Fruit fly (Drosophila melanogaster) whole organism, embryonic: ENCODE data around the gene Datp.
A peak's percentile ranks its signal among the peaks of the same experiment; 100 is the strongest.

Experiments used
- Adf1 ChIP-seq: fragments of 200-800 bp; sonication (Bioruptor generic); IDR thresholded peaks from 2 replicates; pipeline ENCODE4 v1.3.6; 2022; ENCODE audit warnings: missing biosample characterization, missing genetic modification characterization
- B-H2 ChIP-seq: fragments of 200-800 bp; sonication (Bioruptor generic); optimal IDR thresholded peaks from 2 replicates; lab custom pipeline; 2018; ENCODE audit warnings: missing biosample characterization, mild to moderate bottlenecking, missing genetic modification characterization
- CG10543 ChIP-seq: fragments of 200-800 bp; sonication (Bioruptor generic); optimal IDR thresholded peaks from 3 replicates; lab custom pipeline; 2017; ENCODE audit warnings: missing biosample characterization, mild to moderate bottlenecking, missing genetic modification characterization, moderate library complexity
- CG14441 ChIP-seq: fragments of 200-800 bp; sonication (Bioruptor generic); IDR thresholded peaks from 2 replicates; pipeline ENCODE4 v1.3.6; 2022; ENCODE audit warnings: missing biosample characterization, missing genetic modification characterization
- CG14667 ChIP-seq: fragments of 200-800 bp; sonication (Bioruptor generic); IDR thresholded peaks from 2 replicates; pipeline ENCODE4 v1.3.6; 2022; ENCODE audit warnings: missing biosample characterization, missing genetic modification characterization
- CG14965 ChIP-seq: fragments of 200-800 bp; sonication (Bioruptor generic); optimal IDR thresholded peaks from 2 replicates; lab custom pipeline; 2016; ENCODE audit warnings: missing biosample characterization, missing genetic modification characterization, borderline replicate concordance
- CG16813 ChIP-seq: fragments of 200-800 bp; sonication (Bioruptor generic); IDR thresholded peaks from 3 replicates; pipeline ENCODE4 v1.3.6; 2022; ENCODE audit warnings: missing biosample characterization, missing genetic modification characterization; ENCODE audit not compliant: partially characterized antibody
- CG16863 ChIP-seq: fragments of 200-800 bp; sonication (Bioruptor generic); optimal IDR thresholded peaks from 3 replicates; lab custom pipeline; 2016; ENCODE audit warnings: missing biosample characterization, missing genetic modification characterization
- CG32532 ChIP-seq: fragments of 200-800 bp; sonication (Bioruptor generic); IDR thresholded peaks from 2 replicates; pipeline ENCODE4 v1.3.6; 2022; ENCODE audit warnings: missing biosample characterization, missing genetic modification characterization
- CG33557 ChIP-seq: fragments of 200-800 bp; sonication (Bioruptor generic); optimal IDR thresholded peaks from 2 replicates; lab custom pipeline; 2019; ENCODE audit warnings: missing biosample characterization, mild to moderate bottlenecking, missing genetic modification characterization, moderate library complexity
- CG4404 ChIP-seq: fragments of 200-800 bp; sonication (Bioruptor generic); IDR thresholded peaks from 2 replicates; pipeline ENCODE4 v1.3.6; 2022; ENCODE audit warnings: missing biosample characterization, missing genetic modification characterization
- CG5180 ChIP-seq: fragments of 200-800 bp; sonication (Bioruptor generic); optimal IDR thresholded peaks from 3 replicates; lab custom pipeline; 2017; ENCODE audit warnings: missing biosample characterization, missing genetic modification characterization, mild to moderate bottlenecking, moderate library complexity, missing genetic modification reagents
- CG6272 ChIP-seq: fragments of 200-800 bp; sonication (Bioruptor generic); IDR thresholded peaks from 2 replicates; pipeline ENCODE4 v1.3.6; 2022; ENCODE audit warnings: missing biosample characterization, missing genetic modification characterization
- CG6765 ChIP-seq: fragments of 200-800 bp; sonication (Bioruptor generic); optimal IDR thresholded peaks from 3 replicates; lab custom pipeline; 2017; ENCODE audit warnings: missing biosample characterization, mild to moderate bottlenecking, missing genetic modification characterization
- CG7271 ChIP-seq: fragments of 200-800 bp; sonication (Bioruptor generic); optimal IDR thresholded peaks from 2 replicates; lab custom pipeline; 2018; ENCODE audit warnings: missing biosample characterization, mild to moderate bottlenecking, missing genetic modification characterization, moderate library complexity
- CG7556 ChIP-seq: fragments of 200-800 bp; sonication (Bioruptor generic); optimal IDR thresholded peaks from 2 replicates; lab custom pipeline; 2017; ENCODE audit warnings: missing biosample characterization, mild to moderate bottlenecking, missing genetic modification characterization
- CG7786 ChIP-seq: fragments of 200-800 bp; sonication (Bioruptor generic); optimal IDR thresholded peaks from 2 replicates; lab custom pipeline; 2016; ENCODE audit warnings: missing biosample characterization, missing genetic modification characterization
- CHES-1-like ChIP-seq: fragments of 200-800 bp; sonication (Bioruptor generic); optimal IDR thresholded peaks from 2 replicates; lab custom pipeline; 2016; ENCODE audit warnings: missing biosample characterization, missing genetic modification characterization
- D19B ChIP-seq: fragments of 200-800 bp; sonication (Bioruptor generic); optimal IDR thresholded peaks from 2 replicates; lab custom pipeline; 2017; ENCODE audit warnings: missing biosample characterization, mild to moderate bottlenecking, missing genetic modification characterization
- Drgx ChIP-seq: fragments of 200-800 bp; sonication (Bioruptor generic); IDR thresholded peaks from 2 replicates; pipeline ENCODE4 v1.3.6; 2022; ENCODE audit warnings: missing biosample characterization, missing genetic modification characterization
- Ets65A ChIP-seq: fragments of 200-800 bp; sonication (Bioruptor generic); peaks from one replicate; lab custom pipeline; 2016; ENCODE audit warnings: missing biosample characterization, missing genetic modification characterization
- Gsc ChIP-seq: fragments of 200-800 bp; sonication (Bioruptor generic); IDR thresholded peaks from 2 replicates; pipeline ENCODE4 v1.3.6; 2022; ENCODE audit warnings: missing biosample characterization, missing genetic modification characterization
- HHEX ChIP-seq: fragments of 200-800 bp; sonication (Bioruptor generic); optimal IDR thresholded peaks from 3 replicates; lab custom pipeline; 2017; ENCODE audit warnings: missing biosample characterization, mild to moderate bottlenecking, missing genetic modification characterization, missing genetic modification reagents
- Hr39 ChIP-seq: fragments of >200 bp; optimal IDR thresholded peaks from 2 replicates; lab custom pipeline; 2017
- Max ChIP-seq: fragments of 200-800 bp; sonication (Bioruptor generic); optimal IDR thresholded peaks from 2 replicates; lab custom pipeline; 2016; ENCODE audit warnings: missing biosample characterization, mild to moderate bottlenecking, missing genetic modification characterization
- Med ChIP-seq: fragments of 200-800 bp; sonication (Bioruptor generic); peaks from one replicate; lab custom pipeline; 2016; ENCODE audit warnings: missing biosample characterization, missing genetic modification characterization, mild to moderate bottlenecking, inconsistent platforms, moderate library complexity
- Pdp1 ChIP-seq, 2 experiments: fragments of 200-800 bp; sonication (Bioruptor generic); optimal IDR thresholded peaks; 3 replicates each; lab custom pipeline; 2016; ENCODE audit warnings: missing biosample characterization in 2 of 2, missing genetic modification characterization in 2 of 2, mild to moderate bottlenecking in 1 of 2, moderate library complexity in 1 of 2
- Six4 ChIP-seq: fragments of 200-800 bp; sonication (Bioruptor generic); optimal IDR thresholded peaks from 2 replicates; lab custom pipeline; 2016; ENCODE audit warnings: missing biosample characterization, missing genetic modification characterization
- Ssrp ChIP-seq: fragments of 200-800 bp; sonication (Bioruptor generic); optimal IDR thresholded peaks from 2 replicates; lab custom pipeline; 2018; ENCODE audit warnings: missing biosample characterization, mild to moderate bottlenecking, missing genetic modification characterization, moderate library complexity
- amos ChIP-seq: fragments of 200-800 bp; sonication (Bioruptor generic); IDR thresholded peaks from 2 replicates; pipeline ENCODE4 v1.3.6; 2022; ENCODE audit warnings: missing biosample characterization, missing genetic modification characterization; ENCODE audit not compliant: partially characterized antibody
- btn ChIP-seq: fragments of 200-800 bp; sonication (Bioruptor generic); optimal IDR thresholded peaks from 2 replicates; lab custom pipeline; 2016; ENCODE audit warnings: missing biosample characterization, missing genetic modification characterization
- cato ChIP-seq: fragments of 200-800 bp; sonication (Bioruptor generic); optimal IDR thresholded peaks from 2 replicates; lab custom pipeline; 2016; ENCODE audit warnings: missing biosample characterization, missing genetic modification characterization, borderline replicate concordance
- cg ChIP-seq: fragments of 200-800 bp; sonication (Bioruptor generic); optimal IDR thresholded peaks from 3 replicates; lab custom pipeline; 2019; ENCODE audit warnings: missing biosample characterization, mild to moderate bottlenecking, missing genetic modification characterization, moderate library complexity
- chinmo ChIP-seq: fragments of 200-800 bp; sonication (Bioruptor generic); IDR thresholded peaks from 4 replicates; pipeline ENCODE4 v1.3.6; 2022; ENCODE audit warnings: missing biosample characterization, missing genetic modification characterization; ENCODE audit not compliant: partially characterized antibody
- dan ChIP-seq: fragments of 200-800 bp; sonication (Bioruptor generic); IDR thresholded peaks from 2 replicates; pipeline ENCODE4 v1.3.6; 2022; ENCODE audit warnings: missing biosample characterization, missing genetic modification characterization
- dimm ChIP-seq: fragments of 200-800 bp; sonication (Bioruptor generic); IDR thresholded peaks from 2 replicates; pipeline ENCODE4 v1.3.6; 2022; ENCODE audit warnings: missing biosample characterization, missing genetic modification characterization
- ewg ChIP-seq: fragments of 200-800 bp; sonication (Bioruptor generic); optimal IDR thresholded peaks from 3 replicates; lab custom pipeline; 2017; ENCODE audit warnings: mild to moderate bottlenecking, missing biosample characterization, missing genetic modification reagents, missing genetic modification characterization
- exex ChIP-seq: fragments of 200-800 bp; sonication (Bioruptor generic); optimal IDR thresholded peaks from 4 replicates; lab custom pipeline; 2018; ENCODE audit warnings: missing biosample characterization, mild to moderate bottlenecking, missing genetic modification characterization, moderate library complexity
- hbn ChIP-seq: fragments of 200-800 bp; sonication (Bioruptor generic); IDR thresholded peaks from 2 replicates; pipeline ENCODE4 v1.3.6; 2022; ENCODE audit warnings: missing biosample characterization, missing genetic modification characterization; ENCODE audit not compliant: partially characterized antibody
- kay ChIP-seq: fragments of 200-800 bp; sonication (Bioruptor generic); optimal IDR thresholded peaks from 2 replicates; lab custom pipeline; 2016; ENCODE audit warnings: missing biosample characterization, missing genetic modification characterization
- mam ChIP-seq: fragments of 200-800 bp; sonication (Bioruptor generic); optimal IDR thresholded peaks from 3 replicates; lab custom pipeline; 2016; ENCODE audit warnings: missing biosample characterization, missing genetic modification characterization
- peb ChIP-seq: fragments of 200-800 bp; sonication (Bioruptor generic); IDR thresholded peaks from 2 replicates; pipeline ENCODE4 v1.3.6; 2022; ENCODE audit warnings: missing biosample characterization, missing genetic modification characterization
- pho ChIP-seq: fragments of 200-800 bp; sonication (Bioruptor generic); optimal IDR thresholded peaks from 2 replicates; lab custom pipeline; 2016; ENCODE audit warnings: missing biosample characterization, missing genetic modification characterization
- pnt ChIP-seq: fragments of 200-800 bp; sonication (Bioruptor generic); optimal IDR thresholded peaks from 3 replicates; lab custom pipeline; 2016; ENCODE audit warnings: missing biosample characterization, missing genetic modification characterization
- sd ChIP-seq: fragments of 200-800 bp; sonication (Bioruptor generic); optimal IDR thresholded peaks from 3 replicates; lab custom pipeline; 2018; ENCODE audit warnings: missing biosample characterization, mild to moderate bottlenecking, missing genetic modification characterization, moderate library complexity
- sisA ChIP-seq: fragments of 200-800 bp; sonication (Bioruptor generic); IDR thresholded peaks from 2 replicates; pipeline ENCODE4 v1.3.6; 2022; ENCODE audit warnings: missing biosample characterization, missing genetic modification characterization
- twi ChIP-seq: fragments of 200-800 bp; optimal IDR thresholded peaks from 2 replicates; lab custom pipeline; 2019; ENCODE audit warnings: missing biosample characterization, mild to moderate bottlenecking, missing genetic modification characterization, moderate library complexity

Gene Datp

dm6 chr2L:9947738-9948519 lies 9.3 kb upstream of the Datp start (continued):
- TF ChIP-seq cato (GFP tag; lab: Kevin White, UChicago) (no peak), D19B (GFP tag; lab: Kevin White, UChicago) (no peak), Gsc (GFP tag; lab: Robert Waterston, UW) (no peak), CG6272 (no peak), Max (no peak), CG33557 (no peak), Six4 (GFP tag; lab: Kevin White, UChicago) (no peak), CG7271 (no peak), CG6765 (GFP tag; lab: Kevin White, UChicago) (no peak), mam (GFP tag; lab: Kevin White, UChicago) (no peak), btn (no peak), CG16813 (no peak), B-H2 (GFP tag; lab: Kevin White, UChicago) (peak; percentile 39), pho (GFP tag; lab: Kevin White, UChicago) (no peak), HHEX (GFP tag; lab: Kevin White, UChicago) (no peak), hbn (no peak), chinmo (GFP tag; lab: Robert Waterston, UW) (peak; percentile 84; the same call in 3 of the 4 replicates), CG10543 (peak; percentile 27), CG16863 (GFP tag; lab: Kevin White, UChicago) (no peak), CG7556 (GFP tag; lab: Kevin White, UChicago) (peak; percentile 12), CHES-1-like (no peak), dan (GFP tag; lab: Robert Waterston, UW) (no peak), peb (GFP tag; lab: Robert Waterston, UW) (no peak), CG14441 (GFP tag; lab: Robert Waterston, UW) (peak; percentile 30; the same call in 1 of the 2 replicates), Ssrp (tag; lab: Kevin White, UChicago) (no peak), exex (peak; percentile 84), Pdp1 (GFP tag; optimal IDR thresholded peaks at IDR 0.05; lab: Kevin White, UChicago) (peak in 1 of 2 experiments; percentile 62), cg (GFP tag; lab: Kevin White, UChicago) (peak; percentile 68), sd (tag; lab: Kevin White, UChicago) (peak; percentile 88), ewg (no peak), twi (tag; lab: Kevin White, UChicago) (no peak), dimm (GFP tag; lab: Robert Waterston, UW) (no peak), Ets65A (GFP tag; lab: Kevin White, UChicago) (no peak), pnt (GFP tag; lab: Kevin White, UChicago) (no peak), Drgx (GFP tag; lab: Robert Waterston, UW) (no peak), Hr39 (no peak), Adf1 (GFP tag; lab: Robert Waterston, UW) (peak; percentile 15; the same call in 1 of the 2 replicates), Med (GFP tag; lab: Kevin White, UChicago) (peak; percentile 56), CG7786 (GFP tag; lab: Kevin White, UChicago) (no peak), CG5180 (GFP tag; lab: Kevin White, UChicago) (no peak), CG32532 (peak; percentile 21; the same call in 1 of the 2 replicates), kay (GFP tag; lab: Kevin White, UChicago) (no peak), CG14965 (GFP tag; lab: Kevin White, UChicago) (no peak), CG14667 (no peak), sisA (no peak), CG4404 (GFP tag; lab: Robert Waterston, UW) (no peak), amos (peak; percentile 19; the same call in 1 of the 2 replicates)
- TF ChIP-seq, all 482 proteins: peak for 50
